In the genomic region with DNA sequence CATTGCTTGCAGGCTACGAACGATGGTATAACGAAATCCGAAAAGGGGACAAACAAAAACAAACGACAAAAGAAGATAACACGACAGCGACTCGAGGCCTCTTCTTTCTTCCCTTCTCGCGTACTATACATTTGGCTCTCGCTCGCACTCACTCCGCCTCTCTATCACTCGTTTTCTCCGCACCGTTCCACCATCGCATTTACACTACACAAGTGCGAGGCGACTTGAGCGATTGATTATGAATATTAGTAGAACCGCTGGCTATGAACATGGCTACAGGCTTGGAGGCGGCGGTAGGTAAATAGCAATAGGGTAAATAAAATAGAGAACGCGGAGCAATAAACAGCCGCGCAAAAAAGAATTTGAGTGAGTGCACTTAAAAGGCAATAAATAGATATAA, we compare ENCODE assay signal across 1 fruit fly cellular context.
A peak's percentile ranks its signal among the peaks of the same experiment; 100 is the strongest.
TF ChIP-seq lines count a peak whose summit lies in the region.

No protein-coding gene starts in this region.

TF ChIP-seq in whole organism, embryonic, 481 proteins besides CTCF, POLR2A, EP300 and RAD21 (continued from another document and continues in another):
- TF ChIP-seq org-1 (GFP tag; optimal IDR thresholded peaks at IDR 0.05; lab: Kevin White, UChicago) (no peak), emc (GFP tag; optimal IDR thresholded peaks at IDR 0.05; lab: Kevin White, UChicago) (no peak), trem (tag; optimal IDR thresholded peaks at IDR 0.05; lab: Kevin White, UChicago) (no peak), CG12071 (GFP tag; optimal IDR thresholded peaks at IDR 0.05; lab: Kevin White, UChicago) (no peak), Lim3 (GFP tag; IDR thresholded peaks at IDR 0.05; lab: Robert Waterston, UW) (no peak), ase (GFP tag; IDR thresholded peaks at IDR 0.05; lab: Robert Waterston, UW) (no peak), Side (GFP tag; optimal IDR thresholded peaks at IDR 0.05; lab: Kevin White, UChicago) (no peak), ato (GFP tag; IDR thresholded peaks at IDR 0.05; lab: Robert Waterston, UW; ENCODE audit: partially characterized antibody) (no peak), CG7928 (GFP tag; optimal IDR thresholded peaks at IDR 0.05; lab: Kevin White, UChicago) (no peak), CG4820 (GFP tag; optimal IDR thresholded peaks at IDR 0.05; lab: Kevin White, UChicago) (no peak), CG11456 (GFP tag; IDR thresholded peaks at IDR 0.05; lab: Robert Waterston, UW) (no peak), Ptx1 (GFP tag; IDR thresholded peaks at IDR 0.05; lab: Robert Waterston, UW) (no peak), CG11723 (GFP tag; optimal IDR thresholded peaks at IDR 0.05; lab: Kevin White, UChicago) (peak; percentile 1), NC2α (GFP tag; optimal IDR thresholded peaks at IDR 0.05; lab: Kevin White, UChicago) (no peak), CkIIα-i1 (GFP tag; IDR thresholded peaks at IDR 0.05; lab: Robert Waterston, UW) (no peak), BEAF-32 (GFP tag; optimal IDR thresholded peaks at IDR 0.05; lab: Kevin White, UChicago) (no peak), Mad (GFP tag; optimal IDR thresholded peaks at IDR 0.05; lab: Kevin White, UChicago) (no peak), CG2678 (tag; optimal IDR thresholded peaks at IDR 0.05; lab: Kevin White, UChicago) (no peak), gcm2 (GFP tag; optimal IDR thresholded peaks at IDR 0.05; lab: Kevin White, UChicago) (no peak), MTF-1 (GFP tag; optimal IDR thresholded peaks at IDR 0.05; lab: Kevin White, UChicago; ENCODE audit: borderline replicate concordance) (peak; percentile 5), danr (GFP tag; IDR thresholded peaks at IDR 0.05; lab: Robert Waterston, UW) (no peak), chinmo (GFP tag; IDR thresholded peaks at IDR 0.05; lab: Robert Waterston, UW; ENCODE audit: partially characterized antibody) (peak; percentile 74; the same call in 1 of the 4 replicates), z (GFP tag; IDR thresholded peaks at IDR 0.05; lab: Robert Waterston, UW) (peak; percentile 91), MESR4 (GFP tag; optimal IDR thresholded peaks at IDR 0.05; lab: Kevin White, UChicago) (no peak), pho (GFP tag; optimal IDR thresholded peaks at IDR 0.05; lab: Kevin White, UChicago) (no peak), sima (GFP tag; optimal IDR thresholded peaks at IDR 0.05; lab: Kevin White, UChicago) (no peak), toy (GFP tag; IDR thresholded peaks at IDR 0.05; lab: Robert Waterston, UW) (no peak), CG33213 (GFP tag; optimal IDR thresholded peaks at IDR 0.05; lab: Kevin White, UChicago) (peak; percentile 49), jing (GFP tag; optimal IDR thresholded peaks at IDR 0.05; lab: Kevin White, UChicago) (no peak), klu (GFP tag; IDR thresholded peaks at IDR 0.05; lab: Robert Waterston, UW) (no peak), her (GFP tag; optimal IDR thresholded peaks at IDR 0.05; lab: Kevin White, UChicago) (peak; percentile 1), CG1603 (tag; optimal IDR thresholded peaks at IDR 0.05; lab: Kevin White, UChicago) (peak; percentile 46), Dad (GFP tag; optimal IDR thresholded peaks at IDR 0.05; lab: Kevin White, UChicago) (no peak), ham (GFP tag; IDR thresholded peaks at IDR 0.05; lab: Robert Waterston, UW) (no peak), Hr51 (GFP tag; optimal IDR thresholded peaks at IDR 0.05; lab: Kevin White, UChicago) (peak in 1 of 2 experiments; percentile 18), ap (GFP tag; IDR thresholded peaks at IDR 0.05; lab: Robert Waterston, UW) (no peak), CG12104 (GFP tag; optimal IDR thresholded peaks at IDR 0.05; lab: Kevin White, UChicago) (no peak), Adf1 (GFP tag; IDR thresholded peaks at IDR 0.05; lab: Robert Waterston, UW) (peak; percentile 16; the same call in 1 of the 2 replicates), Atf3 (GFP tag; optimal IDR thresholded peaks at IDR 0.05; lab: Kevin White, UChicago) (no peak), CG5953 (GFP tag; IDR thresholded peaks at IDR 0.05; lab: Robert Waterston, UW) (no peak), Opbp (GFP tag; IDR thresholded peaks at IDR 0.05; lab: Robert Waterston, UW; ENCODE audit: partially characterized antibody) (no peak), Antp (GFP tag; optimal IDR thresholded peaks at IDR 0.05; lab: Kevin White, UChicago) (no peak), Sin3A (optimal IDR thresholded peaks at IDR 0.05; lab: Kevin White, UChicago) (no peak), Dll (GFP tag; IDR thresholded peaks at IDR 0.05; lab: Robert Waterston, UW; ENCODE audit: partially characterized antibody) (no peak), CG30020 (tag; optimal IDR thresholded peaks at IDR 0.05; lab: Kevin White, UChicago) (no peak), kni (GFP tag; optimal IDR thresholded peaks at IDR 0.05; lab: Kevin White, UChicago) (peak; percentile 47), CG14441 (GFP tag; IDR thresholded peaks at IDR 0.05; lab: Robert Waterston, UW) (0 out of 2 replicates have a peak, but pooled peaks have one; percentile 23), CG13775 (GFP tag; optimal IDR thresholded peaks at IDR 0.05; lab: Kevin White, UChicago) (peak; percentile 4), stwl (tag; optimal IDR thresholded peaks at IDR 0.05; lab: Kevin White, UChicago) (no peak), CG12391 (tag; optimal IDR thresholded peaks at IDR 0.05; lab: Kevin White, UChicago) (no peak), CG12236 (GFP tag; optimal IDR thresholded peaks at IDR 0.05; lab: Kevin White, UChicago) (no peak), CG2120 (GFP tag; optimal IDR thresholded peaks at IDR 0.05; lab: Kevin White, UChicago) (peak; percentile 16), CG11085 (GFP tag; IDR thresholded peaks at IDR 0.05; lab: Robert Waterston, UW) (no peak), nerfin-2 (GFP tag; IDR thresholded peaks at IDR 0.05; lab: Robert Waterston, UW; ENCODE audit: partially characterized antibody) (no peak), cas (GFP tag; IDR thresholded peaks at IDR 0.05; lab: Robert Waterston, UW) (no peak), CG11560 (tag; IDR thresholded peaks at IDR 0.05; lab: Robert Waterston, UW) (no peak), ab (GFP tag; optimal IDR thresholded peaks at IDR 0.05; lab: Kevin White, UChicago) (no peak), HLH54F (GFP tag; optimal IDR thresholded peaks at IDR 0.05; lab: Kevin White, UChicago) (no peak), CG3995 (GFP tag; optimal IDR thresholded peaks at IDR 0.05; lab: Kevin White, UChicago) (no peak), CG10462 (GFP tag; optimal IDR thresholded peaks at IDR 0.05; lab: Kevin White, UChicago) (no peak), Bteb2 (GFP tag; optimal IDR thresholded peaks at IDR 0.05; lab: Kevin White, UChicago) (no peak), CG10274 (GFP tag; optimal IDR thresholded peaks at IDR 0.05; lab: Kevin White, UChicago) (no peak), slp2 (GFP tag; optimal IDR thresholded peaks at IDR 0.05; lab: Kevin White, UChicago) (no peak), caup (GFP tag; optimal IDR thresholded peaks at IDR 0.05; lab: Kevin White, UChicago; ENCODE audit: severe bottlenecking) (peak; percentile 4), dpn (GFP tag; optimal IDR thresholded peaks at IDR 0.05; lab: Kevin White, UChicago) (peak in 1 of 2 experiments; percentile 37), fd3F (GFP tag; optimal IDR thresholded peaks at IDR 0.05; lab: Kevin White, UChicago) (no peak), NK7.1 (GFP tag; optimal IDR thresholded peaks at IDR 0.05; lab: Kevin White, UChicago) (no peak), pfk (GFP tag; optimal IDR thresholded peaks at IDR 0.05; lab: Kevin White, UChicago) (no peak), fd96Cb (tag; optimal IDR thresholded peaks at IDR 0.05; lab: Kevin White, UChicago) (no peak), CG10654 (GFP tag; optimal IDR thresholded peaks at IDR 0.05; lab: Kevin White, UChicago) (no peak), Tbp (GFP tag; optimal IDR thresholded peaks at IDR 0.05; lab: Kevin White, UChicago) (no peak), cato (GFP tag; optimal IDR thresholded peaks at IDR 0.05; lab: Kevin White, UChicago; ENCODE audit: borderline replicate concordance) (no peak), pnt (GFP tag; optimal IDR thresholded peaks at IDR 0.05; lab: Kevin White, UChicago) (no peak), CG11695 (GFP tag; IDR thresholded peaks at IDR 0.05; lab: Robert Waterston, UW) (no peak), HLH4C (GFP tag; IDR thresholded peaks at IDR 0.05; lab: Robert Waterston, UW; ENCODE audit: partially characterized antibody) (no peak), Dref (GFP tag; IDR thresholded peaks at IDR 0.05; lab: Robert Waterston, UW) (no peak), sens (GFP tag; lab: Kevin White, UChicago) (peak; percentile 80), gt (GFP tag; IDR thresholded peaks at IDR 0.05; lab: Robert Waterston, UW) (no peak), HmgD (GFP tag; optimal IDR thresholded peaks at IDR 0.05; lab: Kevin White, UChicago) (peak; percentile 59), B-H1 (GFP tag; IDR thresholded peaks at IDR 0.05; lab: Robert Waterston, UW) (no peak), Doc2 (GFP tag; IDR thresholded peaks at IDR 0.05; lab: Robert Waterston, UW) (no peak), CG2116 (GFP tag; optimal IDR thresholded peaks at IDR 0.05; lab: Kevin White, UChicago) (no peak), CG6175 (GFP tag; IDR thresholded peaks at IDR 0.05; lab: Robert Waterston, UW) (no peak), dysf (GFP tag; IDR thresholded peaks at IDR 0.05; lab: Robert Waterston, UW) (0 out of 3 replicates have a peak, but pooled peaks have one; percentile 4), CG16779 (GFP tag; IDR thresholded peaks at IDR 0.05; lab: Robert Waterston, UW) (no peak), CG1647 (GFP tag; optimal IDR thresholded peaks at IDR 0.05; lab: Kevin White, UChicago) (peak; percentile 8), wor (GFP tag; IDR thresholded peaks at IDR 0.05; lab: Robert Waterston, UW) (no peak), gcm (GFP tag; optimal IDR thresholded peaks at IDR 0.05; lab: Kevin White, UChicago) (peak; percentile 32), nau (GFP tag; optimal IDR thresholded peaks at IDR 0.05; lab: Kevin White, UChicago) (no peak), CG10366 (GFP tag; IDR thresholded peaks at IDR 0.05; lab: Robert Waterston, UW) (no peak), CG8478 (optimal IDR thresholded peaks at IDR 0.05; lab: Kevin White, UChicago) (no peak), CG4617 (GFP tag; optimal IDR thresholded peaks at IDR 0.05; lab: Kevin White, UChicago; ENCODE audit: borderline replicate concordance) (no peak), Taf1 (GFP tag; IDR thresholded peaks at IDR 0.05; lab: Robert Waterston, UW) (no peak), CG30403 (GFP tag; optimal IDR thresholded peaks at IDR 0.05; lab: Kevin White, UChicago) (no peak), CG17912 (GFP tag; optimal IDR thresholded peaks at IDR 0.05; lab: Kevin White, UChicago) (no peak), CG2712 (tag; optimal IDR thresholded peaks at IDR 0.05; lab: Kevin White, UChicago) (no peak), Deaf1 (tag; optimal IDR thresholded peaks at IDR 0.05; lab: Kevin White, UChicago) (peak; percentile 83), lola (GFP tag; optimal IDR thresholded peaks at IDR 0.05; lab: Kevin White, UChicago) (no peak), abd-A (tag; optimal IDR thresholded peaks at IDR 0.05; lab: Kevin White, UChicago) (no peak), dmrt11E (tag; optimal IDR thresholded peaks at IDR 0.05; lab: Kevin White, UChicago) (peak; percentile 27), schlank (tag; optimal IDR thresholded peaks at IDR 0.05; lab: Kevin White, UChicago) (no peak), amos (GFP tag; IDR thresholded peaks at IDR 0.05; lab: Robert Waterston, UW; ENCODE audit: partially characterized antibody) (no peak), slbo (GFP tag; IDR thresholded peaks at IDR 0.05; lab: Robert Waterston, UW) (no peak), YL-1 (GFP tag; optimal IDR thresholded peaks at IDR 0.05; lab: Kevin White, UChicago) (peak; percentile 17), row (GFP tag; IDR thresholded peaks at IDR 0.05; lab: Robert Waterston, UW) (no peak), bbx (GFP tag; IDR thresholded peaks at IDR 0.05; lab: Robert Waterston, UW; ENCODE audit: partially characterized antibody) (no peak), dmrt99B (tag; optimal IDR thresholded peaks at IDR 0.05; lab: Kevin White, UChicago) (no peak), CG12299 (tag; optimal IDR thresholded peaks at IDR 0.05; lab: Kevin White, UChicago) (no peak), CG34376 (GFP tag; optimal IDR thresholded peaks at IDR 0.05; lab: Kevin White, UChicago) (no peak), CG17612 (GFP tag; IDR thresholded peaks at IDR 0.05; lab: Robert Waterston, UW) (no peak), exex (tag; optimal IDR thresholded peaks at IDR 0.05; lab: Kevin White, UChicago) (no peak), kay (GFP tag; optimal IDR thresholded peaks at IDR 0.05; lab: Kevin White, UChicago) (no peak), CG15514 (GFP tag; optimal IDR thresholded peaks at IDR 0.05; lab: Kevin White, UChicago) (no peak), insv (GFP tag; optimal IDR thresholded peaks at IDR 0.05; lab: Kevin White, UChicago) (no peak), Pdp1 (GFP tag; optimal IDR thresholded peaks at IDR 0.05; lab: Kevin White, UChicago) (peak in 1 of 2 experiments; percentile 60), pzg (GFP tag; optimal IDR thresholded peaks at IDR 0.05; lab: Kevin White, UChicago) (no peak), ttk (GFP tag; IDR thresholded peaks at IDR 0.05; lab: Robert Waterston, UW) (no peak; the same call in 1 of the 2 replicates), otp (GFP tag; IDR thresholded peaks at IDR 0.05; lab: Robert Waterston, UW) (no peak), CoRest (tag; optimal IDR thresholded peaks at IDR 0.05; lab: Kevin White, UChicago) (peak; percentile 4), CG12744 (GFP tag; optimal IDR thresholded peaks at IDR 0.05; lab: Kevin White, UChicago) (peak; percentile 16), Aef1 (GFP tag; IDR thresholded peaks at IDR 0.05; lab: Robert Waterston, UW) (no peak), D19A (tag; optimal IDR thresholded peaks at IDR 0.05; lab: Kevin White, UChicago) (peak; percentile 24), CG15011 (GFP tag; optimal IDR thresholded peaks at IDR 0.05; lab: Kevin White, UChicago) (peak; percentile 34), CG17359 (tag; optimal IDR thresholded peaks at IDR 0.05; lab: Kevin White, UChicago) (no peak), Bdp1 (GFP tag; optimal IDR thresholded peaks at IDR 0.05; lab: Kevin White, UChicago) (no peak), CG12942 (GFP tag; optimal IDR thresholded peaks at IDR 0.05; lab: Kevin White, UChicago) (no peak), CG13296 (GFP tag; optimal IDR thresholded peaks at IDR 0.05; lab: Kevin White, UChicago) (no peak), gsb-n (tag; optimal IDR thresholded peaks at IDR 0.05; lab: Kevin White, UChicago) (peak; percentile 34), ac (GFP tag; optimal IDR thresholded peaks at IDR 0.05; lab: Kevin White, UChicago) (peak; percentile 47), CG42726 (GFP tag; IDR thresholded peaks at IDR 0.05; lab: Robert Waterston, UW; ENCODE audit: partially characterized antibody) (no peak), CG18764 (GFP tag; optimal IDR thresholded peaks at IDR 0.05; lab: Kevin White, UChicago) (no peak)
